Worm (Caenorhabditis elegans) whole organism, mixed stage, embryonic: ENCODE results near the gene egl-3.

ENCODE experiments used
- M03D4.4 ChIP-seq: sonication (generic microtip); optimal IDR thresholded peaks from 2 replicates; lab custom pipeline; 2017; ENCODE audit warnings: mild to moderate bottlenecking, missing genetic modification characterization, missing compliant biosample characterization
- blmp-1 ChIP-seq: fragments of 150-350 bp; optimal IDR thresholded peaks from 2 replicates; lab custom pipeline; 2014; ENCODE audit warnings: missing biosample characterization, missing genetic modification characterization
- ceh-39 ChIP-seq: fragments of 150-350 bp; optimal IDR thresholded peaks from 2 replicates; lab custom pipeline; 2014; ENCODE audit warnings: missing biosample characterization, missing genetic modification characterization
- ceh-43 ChIP-seq: fragments of 200-800 bp; sonication (Bioruptor generic); optimal IDR thresholded peaks from 2 replicates; lab custom pipeline; 2018; ENCODE audit warnings: mild to moderate bottlenecking, missing genetic modification characterization, moderate library complexity, missing compliant biosample characterization
- cnd-1 ChIP-seq: fragments of 200-800 bp; sonication (Bioruptor generic); optimal IDR thresholded peaks from 2 replicates; lab custom pipeline; 2018; ENCODE audit warnings: mild to moderate bottlenecking, missing genetic modification characterization, missing compliant biosample characterization
- drap-1 ChIP-seq: fragments of 200-800 bp; sonication (Bioruptor generic); optimal IDR thresholded peaks from 3 replicates; lab custom pipeline; 2018; ENCODE audit warnings: mild to moderate bottlenecking, missing genetic modification characterization, missing compliant biosample characterization
- elt-1 ChIP-seq: sonication (generic microtip); optimal IDR thresholded peaks from 2 replicates; lab custom pipeline; 2017; ENCODE audit warnings: missing genetic modification characterization, mild to moderate bottlenecking, missing compliant biosample characterization, antibody characterized with exemption, moderate library complexity, borderline replicate concordance; ENCODE audit not compliant: insufficient read depth
- elt-3 ChIP-seq: fragments of 150-350 bp; optimal IDR thresholded peaks from 2 replicates; lab custom pipeline; 2014; ENCODE audit warnings: missing biosample characterization, missing genetic modification characterization
- flh-1 ChIP-seq: fragments of 200-800 bp; sonication (Bioruptor generic); optimal IDR thresholded peaks from 2 replicates; lab custom pipeline; 2018; ENCODE audit warnings: mild to moderate bottlenecking, missing genetic modification characterization, moderate library complexity, missing compliant biosample characterization
- ham-2 ChIP-seq: fragments of 200-800 bp; sonication (Bioruptor generic); optimal IDR thresholded peaks from 2 replicates; lab custom pipeline; 2018; ENCODE audit warnings: mild to moderate bottlenecking, missing genetic modification characterization, missing compliant biosample characterization
- hlh-1 ChIP-seq: fragments of 150-350 bp; optimal IDR thresholded peaks from 2 replicates; lab custom pipeline; 2014; ENCODE audit warnings: missing biosample characterization, missing genetic modification reagents, missing genetic modification characterization
- lin-13 ChIP-seq: fragments of 150-350 bp; optimal IDR thresholded peaks from 2 replicates; lab custom pipeline; 2014; ENCODE audit warnings: missing biosample characterization, missing genetic modification characterization
- lin-32 ChIP-seq: fragments of 200-800 bp; sonication (Bioruptor generic); optimal IDR thresholded peaks from 2 replicates; lab custom pipeline; 2018; ENCODE audit warnings: mild to moderate bottlenecking, missing genetic modification characterization, missing compliant biosample characterization
- lsy-2 ChIP-seq: fragments of 150-350 bp; optimal IDR thresholded peaks from 2 replicates; lab custom pipeline; 2014; ENCODE audit warnings: missing biosample characterization, missing genetic modification characterization
- mab-5 ChIP-seq: fragments of 150-350 bp; optimal IDR thresholded peaks from 2 replicates; lab custom pipeline; 2014; ENCODE audit warnings: missing biosample characterization, missing genetic modification characterization
- mep-1 ChIP-seq: fragments of 150-350 bp; optimal IDR thresholded peaks from 2 replicates; lab custom pipeline; 2017; ENCODE audit warnings: missing biosample characterization, missing genetic modification reagents, missing genetic modification characterization, inconsistent platforms
- mls-2 ChIP-seq: sonication (generic microtip); optimal IDR thresholded peaks from 2 replicates; lab custom pipeline; 2016; ENCODE audit warnings: mild to moderate bottlenecking, missing genetic modification characterization, moderate library complexity, missing compliant biosample characterization
- nhr-2 ChIP-seq: fragments of 150-350 bp; optimal IDR thresholded peaks from 2 replicates; lab custom pipeline; 2014; ENCODE audit warnings: missing biosample characterization, missing genetic modification characterization
- nhr-28 ChIP-seq: fragments of 150-350 bp; optimal IDR thresholded peaks from 2 replicates; lab custom pipeline; 2014; ENCODE audit warnings: missing biosample characterization, missing genetic modification characterization
- nhr-76 ChIP-seq: sonication (generic microtip); optimal IDR thresholded peaks from 2 replicates; lab custom pipeline; 2017; ENCODE audit warnings: missing biosample characterization, missing genetic modification characterization
- pha-4 ChIP-seq: fragments of 150-350 bp; optimal IDR thresholded peaks from 2 replicates; lab custom pipeline; 2018; ENCODE audit warnings: missing biosample characterization, missing genetic modification reagents, missing genetic modification characterization
- sem-2 ChIP-seq: fragments of 200-800 bp; sonication (Bioruptor generic); optimal IDR thresholded peaks from 2 replicates; lab custom pipeline; 2018; ENCODE audit warnings: mild to moderate bottlenecking, missing genetic modification characterization, missing compliant biosample characterization
- sptf-1 ChIP-seq: sonication (generic microtip); optimal IDR thresholded peaks from 2 replicates; lab custom pipeline; 2017; ENCODE audit warnings: mild to moderate bottlenecking, missing genetic modification characterization, moderate library complexity, missing compliant biosample characterization
- tbx-8 ChIP-seq: fragments of 200-800 bp; sonication (Bioruptor generic); optimal IDR thresholded peaks from 2 replicates; lab custom pipeline; 2018; ENCODE audit warnings: mild to moderate bottlenecking, missing genetic modification characterization, moderate library complexity, missing compliant biosample characterization
- unc-120 ChIP-seq: sonication (generic microtip); optimal IDR thresholded peaks from 2 replicates; lab custom pipeline; 2017; ENCODE audit warnings: missing genetic modification characterization, missing compliant biosample characterization; ENCODE audit not compliant: poor library complexity, severe bottlenecking
- unc-39 ChIP-seq: fragments of 150-350 bp; optimal IDR thresholded peaks from 2 replicates; lab custom pipeline; 2014; ENCODE audit warnings: missing biosample characterization, missing genetic modification characterization
- zip-8 ChIP-seq: fragments of 150-350 bp; optimal IDR thresholded peaks from 2 replicates; lab custom pipeline; 2014; ENCODE audit warnings: missing biosample characterization, missing genetic modification characterization
- ztf-11 ChIP-seq: fragments of 150-350 bp; optimal IDR thresholded peaks from 2 replicates; lab custom pipeline; 2014; ENCODE audit warnings: missing biosample characterization, missing genetic modification characterization

Gene egl-3

DNA sequence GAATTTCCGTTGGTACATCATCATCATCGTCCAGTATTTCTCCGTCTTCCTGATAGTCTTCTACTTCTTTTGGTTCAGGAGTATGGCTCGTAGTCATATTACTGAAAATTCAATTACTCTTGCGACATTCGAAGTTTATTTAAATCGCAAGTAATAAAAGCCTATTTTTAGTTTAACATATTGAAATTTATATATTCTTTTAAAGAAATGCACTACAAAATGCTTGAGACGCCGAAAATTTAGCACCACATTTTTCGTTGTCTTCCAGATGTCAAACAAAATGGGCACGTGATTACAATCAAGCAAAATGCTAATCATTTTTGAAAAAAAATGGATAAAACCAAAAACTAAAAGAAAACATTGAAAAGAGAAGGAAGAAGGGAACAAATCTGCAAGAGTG lies 38.5 kb upstream of the egl-3 start, which contains the start of gene zhit-3:
zhit-3 (minus strand) TSS at position 101 of the 400 bp plus-strand sequence.
- TF ChIP-seq elt-3 (no peak), cnd-1 (no peak), blmp-1 (tag; lab: Kevin White, UChicago) (no peak), sptf-1 (tag; lab: Kevin White, UChicago) (no peak), lin-32 (GFP tag; lab: Kevin White, UChicago) (no peak), ham-2 (no peak)
- TF ChIP-seq, all 35 proteins: peak for 0

DNA sequence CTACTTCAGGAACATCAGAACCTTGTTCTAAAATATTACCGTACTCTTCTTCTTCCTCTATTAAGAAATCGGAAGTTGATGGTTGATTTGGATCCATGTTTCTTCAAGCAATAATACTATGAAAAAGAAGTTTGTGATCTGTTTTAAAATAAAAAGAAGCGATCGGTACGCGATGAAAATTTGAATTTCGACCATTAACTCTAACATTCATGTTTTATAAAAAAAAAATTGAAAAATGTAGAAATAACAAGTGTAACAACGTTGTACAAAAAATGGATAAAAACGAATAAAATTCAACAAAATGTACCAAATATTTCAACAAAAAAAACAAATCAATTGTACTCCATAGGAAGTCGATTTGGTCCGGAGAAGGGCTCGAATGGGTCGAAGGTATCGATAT lies 36.7 kb upstream of the egl-3 start, which contains the start of gene tftc-3:
tftc-3 (minus strand) TSS at position 101 of the 400 bp plus-strand sequence.
- no peak for TF ChIP-seq cnd-1
- TF ChIP-seq unc-39 (tag; lab: Kevin White, UChicago), result no peak
- TF ChIP-seq lin-13, result no peak
- no peak for TF ChIP-seq mab-5 (tag; lab: Kevin White, UChicago)
- TF ChIP-seq nhr-2, result no peak
- TF ChIP-seq hlh-1 (tag; lab: Kevin White, UChicago), result no peak
- TF ChIP-seq nhr-28, result no peak
- TF ChIP-seq tbx-8 (GFP tag; lab: Kevin White, UChicago), result no peak
- no peak for TF ChIP-seq blmp-1 (tag; lab: Kevin White, UChicago)
- no peak for TF ChIP-seq ham-2
- TF ChIP-seq ceh-39, result no peak
- no peak for TF ChIP-seq M03D4.4 (tag; lab: Kevin White, UChicago)
- TF ChIP-seq drap-1 (GFP tag; lab: Kevin White, UChicago), result no peak
- no peak for TF ChIP-seq flh-1 (GFP tag; lab: Kevin White, UChicago)

DNA sequence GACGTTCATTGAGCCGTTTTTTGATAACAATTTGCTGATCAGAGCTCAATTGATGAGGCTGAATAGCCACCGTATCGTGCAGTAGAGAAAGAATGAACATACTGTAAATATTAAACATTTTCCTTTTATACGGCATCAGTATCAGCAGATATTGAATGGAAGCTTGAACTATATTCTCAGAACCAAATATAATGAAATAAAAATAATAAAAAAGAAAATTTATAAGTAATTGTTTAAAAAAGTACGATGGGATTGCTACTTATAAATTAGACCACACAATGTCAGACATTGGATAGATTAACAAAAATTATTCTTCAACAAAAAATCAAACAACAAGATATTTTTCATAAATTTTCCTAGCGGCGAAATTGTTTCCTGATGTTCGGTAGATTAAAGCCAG lies 32.9 kb upstream of the egl-3 start, which contains the start of gene rpc-25:
rpc-25 (minus strand) TSS at position 101 of the 400 bp plus-strand sequence.
- no peak for TF ChIP-seq sem-2 (GFP tag; lab: Kevin White, UChicago)
- TF ChIP-seq zip-8, result no peak
- no peak for TF ChIP-seq mep-1 (tag; lab: Kevin White, UChicago)
- no peak for TF ChIP-seq pha-4 (tag; lab: Kevin White, UChicago)

DNA sequence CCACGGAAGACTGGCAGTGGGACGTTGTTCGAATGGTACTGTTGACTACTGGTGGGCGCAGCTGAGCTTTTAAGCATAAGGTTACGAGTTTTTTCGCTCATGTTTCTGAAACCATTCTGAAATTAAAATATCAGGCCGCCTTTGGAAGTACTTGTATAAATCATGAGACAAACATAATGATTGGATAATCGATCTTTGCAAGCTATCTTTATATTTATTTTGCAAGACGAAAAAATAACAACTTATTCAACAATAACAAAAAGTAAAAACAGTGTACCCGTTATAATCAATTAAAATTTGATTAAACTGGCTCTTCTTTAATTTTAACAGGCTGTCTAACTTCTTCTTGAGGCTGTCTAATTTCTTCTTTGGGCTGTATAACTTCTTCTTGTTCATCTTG lies 31.9 kb upstream of the egl-3 start, which contains the start of gene ZK856.16:
ZK856.16 (minus strand) TSS at position 101 of the 400 bp plus-strand sequence.
- TF ChIP-seq tbx-8 (GFP tag; lab: Kevin White, UChicago) (no peak), nhr-76 (tag; lab: Kevin White, UChicago) (no peak), nhr-28 (no peak), lin-13 (no peak), mab-5 (tag; lab: Kevin White, UChicago) (no peak), elt-3 (no peak), nhr-2 (no peak), pha-4 (tag; lab: Kevin White, UChicago) (no peak), mls-2 (tag; lab: Kevin White, UChicago) (no peak)

DNA sequence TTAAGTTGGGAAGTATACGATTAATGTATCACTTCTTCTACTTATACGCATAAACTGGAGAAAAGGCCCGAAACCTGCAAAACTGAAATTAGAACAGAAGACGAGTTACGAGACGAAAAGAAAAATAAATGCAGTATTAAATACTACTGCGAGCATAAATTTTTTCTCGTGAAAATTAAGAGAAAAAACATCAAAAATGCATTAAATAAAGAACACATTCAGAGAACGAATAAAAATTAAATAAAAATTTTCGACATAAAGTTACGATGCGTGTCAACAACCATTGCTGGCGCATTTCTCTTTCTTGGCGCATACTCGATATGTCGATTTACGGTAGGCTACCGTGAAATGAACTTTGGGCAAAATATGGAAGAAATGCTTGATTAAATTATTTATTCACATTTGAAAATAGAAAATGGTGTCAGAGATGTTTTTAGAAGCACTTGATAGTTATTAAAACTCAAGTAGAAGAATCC lies 31.3 kb upstream of the egl-3 start, which contains the start of the genes ZK856.19 and ZK856.11:
ZK856.19 (minus strand) TSS at position 51 of the 476 bp plus-strand sequence.
ZK856.11 (minus strand) TSS at position 76 of the 476 bp plus-strand sequence.
- TF ChIP-seq pha-4 (tag; lab: Kevin White, UChicago), result peak; percentile 37
- no peak for TF ChIP-seq elt-1
- peak; percentile 65 for TF ChIP-seq unc-120 (tag; lab: Kevin White, UChicago)
- no peak for TF ChIP-seq ceh-43 (GFP tag; lab: Kevin White, UChicago)
- TF ChIP-seq zip-8, result no peak
- TF ChIP-seq ztf-11 (tag; lab: Kevin White, UChicago), result no peak
- no peak for TF ChIP-seq tbx-8 (GFP tag; lab: Kevin White, UChicago)
- TF ChIP-seq lsy-2 (tag; lab: Kevin White, UChicago), result peak; percentile 62

DNA sequence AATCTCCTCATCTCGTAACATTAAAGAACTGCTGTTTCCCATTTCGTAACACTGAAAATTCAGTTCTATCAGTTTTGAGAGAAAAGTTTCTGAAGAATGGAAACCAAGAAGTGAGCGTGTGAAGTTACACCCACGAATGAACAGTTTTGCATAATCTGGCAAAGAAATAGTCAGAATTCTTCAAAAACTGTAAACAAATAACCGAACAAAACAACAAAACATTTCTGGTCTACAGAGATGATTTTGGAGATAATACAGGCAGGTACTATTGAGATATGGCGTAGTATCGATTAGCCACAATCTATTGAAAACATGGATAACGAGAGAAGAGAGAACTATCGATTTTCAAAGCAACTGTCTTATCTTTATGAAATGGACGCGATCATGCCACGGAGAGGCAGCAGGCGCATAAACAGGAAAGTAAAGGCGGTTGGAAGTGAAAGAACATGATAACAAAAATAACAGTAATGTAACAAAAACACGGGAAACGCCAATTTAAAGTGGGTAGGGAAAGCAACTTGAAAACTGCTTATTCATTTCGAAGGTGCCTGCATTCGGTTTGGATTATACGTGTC lies 30.0 kb upstream of the egl-3 start, which contains the start of gene chpf-1:
chpf-1 (minus strand) TSS at position 51 of the 575 bp plus-strand sequence.
- TF ChIP-seq drap-1 (GFP tag; lab: Kevin White, UChicago) (no peak), sptf-1 (tag; lab: Kevin White, UChicago) (no peak)
- TF ChIP-seq, all 35 proteins: peak for 0
